Fruit fly (Drosophila melanogaster): ENCODE results near the gene SH3PX1.

SH3PX1 gene

DNA sequence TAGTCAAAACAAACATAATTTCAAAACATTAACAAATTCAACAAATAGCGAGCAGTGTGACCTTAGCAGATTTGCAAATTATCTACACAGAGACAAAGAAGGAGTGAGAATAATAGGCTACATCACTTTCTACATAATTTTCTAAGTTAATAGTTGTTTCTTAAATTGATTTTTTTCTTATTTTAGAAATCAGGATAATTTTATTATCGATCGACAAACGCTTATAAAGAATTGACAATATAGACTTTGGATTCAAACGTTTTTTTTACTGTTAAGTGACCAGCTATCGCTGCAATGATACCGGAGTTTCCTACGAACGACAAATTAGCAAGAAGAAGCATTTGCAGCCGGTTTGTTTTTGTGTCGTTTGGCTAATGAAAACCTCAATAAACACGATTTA, 9.5 kb upstream of the SH3PX1 start, which contains the start of the genes nbs and defl (continued):
- no peak for TF ChIP-seq pfk (GFP tag; optimal IDR thresholded peaks at IDR 0.05)
- peak; percentile 63 for TF ChIP-seq jumu (GFP tag; optimal IDR thresholded peaks at IDR 0.05)
- TF ChIP-seq MESR4 (GFP tag; optimal IDR thresholded peaks at IDR 0.05): peak; percentile 24
- no peak for TF ChIP-seq nau (GFP tag; optimal IDR thresholded peaks at IDR 0.05)
- peak; percentile 7 for TF ChIP-seq CG2116 (GFP tag; optimal IDR thresholded peaks at IDR 0.05)
- no peak; the same call in 1 of the 2 replicates for TF ChIP-seq Awh (GFP tag; IDR thresholded peaks at IDR 0.05)
- peak; percentile 42; the same call in 1 of the 3 replicates for TF ChIP-seq Opbp (GFP tag; IDR thresholded peaks at IDR 0.05; ENCODE audit: partially characterized antibody)
- no peak for TF ChIP-seq Elba2 (GFP tag; optimal IDR thresholded peaks at IDR 0.05)
- TF ChIP-seq sob (GFP tag; IDR thresholded peaks at IDR 0.05): peak; percentile 87
- TF ChIP-seq CHES-1-like (GFP tag; optimal IDR thresholded peaks at IDR 0.05): peak; percentile 76
- no peak for TF ChIP-seq CG43689 (GFP tag; IDR thresholded peaks at IDR 0.05)
- no peak for TF ChIP-seq ken (GFP tag; IDR thresholded peaks at IDR 0.05)
- no peak for TF ChIP-seq pan (optimal IDR thresholded peaks at IDR 0.05)
- peak in 1 of 2 experiments; percentile 79 for TF ChIP-seq pan (GFP tag; optimal IDR thresholded peaks at IDR 0.05 in 1 of 2, IDR thresholded peaks at IDR 0.05 in 1 of 2)
- no peak for TF ChIP-seq Eip74EF (GFP tag; optimal IDR thresholded peaks at IDR 0.05)
- TF ChIP-seq Ptx1 (GFP tag; IDR thresholded peaks at IDR 0.05): peak; percentile 88
- TF ChIP-seq sd (tag; optimal IDR thresholded peaks at IDR 0.05): no peak
- TF ChIP-seq en (GFP tag; optimal IDR thresholded peaks at IDR 0.05): no peak
- no peak for TF ChIP-seq ap (GFP tag; IDR thresholded peaks at IDR 0.05)
- peak; percentile 44 for TF ChIP-seq shn (GFP tag; optimal IDR thresholded peaks at IDR 0.05)
- peak; percentile 55 for TF ChIP-seq CG9876 (GFP tag; optimal IDR thresholded peaks at IDR 0.05)
- TF ChIP-seq CG4730 (GFP tag; IDR thresholded peaks at IDR 0.05): peak; percentile 55
- TF ChIP-seq Gug (GFP tag; IDR thresholded peaks at IDR 0.05): peak; percentile 61; the same call in 3 of the 4 replicates
- TF ChIP-seq Bdp1 (GFP tag; optimal IDR thresholded peaks at IDR 0.05): no peak
- no peak for TF ChIP-seq bowl (GFP tag; IDR thresholded peaks at IDR 0.05)
- peak; percentile 79 for TF ChIP-seq CG2678 (tag; optimal IDR thresholded peaks at IDR 0.05)
- TF ChIP-seq usp (GFP tag; optimal IDR thresholded peaks at IDR 0.05): no peak
- peak; percentile 72 for TF ChIP-seq CG14014 (GFP tag; IDR thresholded peaks at IDR 0.05)
- TF ChIP-seq ERR (GFP tag; optimal IDR thresholded peaks at IDR 0.05): no peak
- TF ChIP-seq toy (GFP tag; IDR thresholded peaks at IDR 0.05): no peak
- peak; percentile 61 for TF ChIP-seq slp2 (GFP tag; optimal IDR thresholded peaks at IDR 0.05)
- TF ChIP-seq CG17829 (tag; optimal IDR thresholded peaks at IDR 0.05): peak; percentile 73
- TF ChIP-seq vfl (GFP tag; optimal IDR thresholded peaks at IDR 0.05): peak; percentile 19
- peak; percentile 96 for TF ChIP-seq row (GFP tag; IDR thresholded peaks at IDR 0.05)
- TF ChIP-seq onecut (GFP tag; IDR thresholded peaks at IDR 0.05): no peak
- TF ChIP-seq Dek (tag; optimal IDR thresholded peaks at IDR 0.05): peak; percentile 31
- TF ChIP-seq CG17359 (tag; optimal IDR thresholded peaks at IDR 0.05): peak; percentile 49
- peak; percentile 74 for TF ChIP-seq sug (tag; optimal IDR thresholded peaks at IDR 0.05)
- TF ChIP-seq CG12659 (GFP tag; optimal IDR thresholded peaks at IDR 0.05): peak; percentile 74
- TF ChIP-seq dysf (GFP tag; IDR thresholded peaks at IDR 0.05): peak; percentile 80
- TF ChIP-seq CG14050 (GFP tag; IDR thresholded peaks at IDR 0.05): peak; percentile 43; the same call in 1 of the 3 replicates
- TF ChIP-seq CG1792 (GFP tag; optimal IDR thresholded peaks at IDR 0.05): peak; percentile 7
- TF ChIP-seq Hr39 (optimal IDR thresholded peaks at IDR 0.05): no peak
- no peak for TF ChIP-seq corto (GFP tag; optimal IDR thresholded peaks at IDR 0.05)
- TF ChIP-seq jing (GFP tag; optimal IDR thresholded peaks at IDR 0.05): no peak
- no peak for TF ChIP-seq CG14965 (GFP tag; optimal IDR thresholded peaks at IDR 0.05; ENCODE audit: borderline replicate concordance)
- peak; percentile 12 for TF ChIP-seq Six4 (GFP tag; optimal IDR thresholded peaks at IDR 0.05)
- no peak for TF ChIP-seq CG16779 (GFP tag; IDR thresholded peaks at IDR 0.05)
- peak; percentile 38 for TF ChIP-seq CG34376 (GFP tag; optimal IDR thresholded peaks at IDR 0.05)
- no peak for TF ChIP-seq Stat92E (GFP tag; optimal IDR thresholded peaks at IDR 0.05)
- no peak for TF ChIP-seq CG17568 (GFP tag; optimal IDR thresholded peaks at IDR 0.05)
- TF ChIP-seq Optix (GFP tag; IDR thresholded peaks at IDR 0.05): no peak

Data from whole organism, embryonic.